Worm (Caenorhabditis elegans) whole organism, young adult: ENCODE measurements around the gene F32G8.2.

ENCODE experiments used
- B0035.1 ChIP-seq: sonication (generic microtip); optimal IDR thresholded peaks from 2 replicates; lab custom pipeline; 2016; ENCODE audit warnings: missing genetic modification characterization, mild to moderate bottlenecking, missing compliant biosample characterization, missing genotype, missing genetic modification reagents
- B0261.1 ChIP-seq: sonication (generic microtip); optimal IDR thresholded peaks from 2 replicates; lab custom pipeline; 2016; ENCODE audit warnings: mild to moderate bottlenecking, missing genetic modification characterization, moderate library complexity, missing compliant biosample characterization
- B0336.3 ChIP-seq: fragments of 200-800 bp; sonication (Bioruptor generic); IDR thresholded peaks from 2 replicates; pipeline ENCODE4 v1.3.6; 2022; ENCODE audit warnings: missing genetic modification characterization, missing compliant biosample characterization
- F10E7.11 ChIP-seq: sonication (generic microtip); optimal IDR thresholded peaks from 2 replicates; lab custom pipeline; 2017; ENCODE audit warnings: mild to moderate bottlenecking, missing genetic modification characterization, moderate library complexity, missing compliant biosample characterization
- F22D6.2 ChIP-seq: sonication (generic microtip); optimal IDR thresholded peaks from 2 replicates; lab custom pipeline; 2016; ENCODE audit warnings: mild to moderate bottlenecking, missing genetic modification characterization, missing compliant biosample characterization
- F39B2.1 ChIP-seq: fragments of 200-800 bp; sonication (Bioruptor generic); IDR thresholded peaks from 2 replicates; pipeline ENCODE4 v1.3.6; 2022; ENCODE audit warnings: missing genetic modification reagents, missing genetic modification characterization, missing compliant biosample characterization
- K12H6.12 ChIP-seq: fragments of 200-800 bp; sonication (Bioruptor generic); optimal IDR thresholded peaks from 2 replicates; lab custom pipeline; 2018; ENCODE audit warnings: mild to moderate bottlenecking, missing genetic modification characterization, missing compliant biosample characterization
- T07F8.4 ChIP-seq: sonication (generic microtip); optimal IDR thresholded peaks from 2 replicates; lab custom pipeline; 2016; ENCODE audit warnings: mild to moderate bottlenecking, missing genetic modification characterization, moderate library complexity, missing compliant biosample characterization
- Y67H2A.10 ChIP-seq: fragments of 200-800 bp; sonication (Bioruptor generic); conservative IDR thresholded peaks from 2 replicates; pipeline ENCODE4 v1.3.6; 2022; ENCODE audit warnings: missing genetic modification reagents, missing genetic modification characterization, missing compliant biosample characterization
- Y79H2A.3 ChIP-seq: fragments of 200-800 bp; sonication (Bioruptor generic); conservative IDR thresholded peaks from 2 replicates; pipeline ENCODE4 v1.3.6; 2022; ENCODE audit warnings: missing genetic modification reagents, missing genetic modification characterization, missing compliant biosample characterization
- Y95B8A.8 ChIP-seq: fragments of 200-800 bp; sonication (Bioruptor generic); IDR thresholded peaks from 2 replicates; pipeline ENCODE4 v1.3.6; 2022; ENCODE audit warnings: missing genetic modification reagents, missing genetic modification characterization, missing compliant biosample characterization
- ZK185.1 ChIP-seq: sonication (generic microtip); optimal IDR thresholded peaks from 2 replicates; lab custom pipeline; 2016; ENCODE audit warnings: mild to moderate bottlenecking, missing genetic modification characterization, missing compliant biosample characterization; ENCODE audit not compliant: poor library complexity, severe bottlenecking
- ama-1 ChIP-seq, 3 experiments: fragments of 150-350 bp in 1 of 3; sonication (generic microtip) in 2 of 3; optimal IDR thresholded peaks; 2 replicates each; lab custom pipeline; 2014 to 2018; ENCODE audit warnings: missing biosample characterization in 2 of 3, missing genetic modification characterization in 2 of 3, missing genetic modification reagents in 2 of 3
- aptf-3 ChIP-seq: fragments of 200-800 bp; sonication (Bioruptor generic); IDR thresholded peaks from 2 replicates; pipeline ENCODE4 v1.3.6; 2022; ENCODE audit warnings: missing genetic modification characterization, missing compliant biosample characterization
- atf-7 ChIP-seq: sonication (generic microtip); optimal IDR thresholded peaks from 2 replicates; lab custom pipeline; 2017; ENCODE audit warnings: mild to moderate bottlenecking, missing genetic modification characterization, missing compliant biosample characterization
- athp-1 ChIP-seq: sonication (generic microtip); optimal IDR thresholded peaks from 2 replicates; lab custom pipeline; 2017; ENCODE audit warnings: mild to moderate bottlenecking, missing genetic modification characterization, missing compliant biosample characterization
- attf-5 ChIP-seq: fragments of 200-800 bp; sonication (Bioruptor generic); optimal IDR thresholded peaks from 2 replicates; lab custom pipeline; 2018; ENCODE audit warnings: mild to moderate bottlenecking, missing genetic modification characterization, missing compliant biosample characterization
- ccch-3 ChIP-seq: fragments of 200-800 bp; sonication (Bioruptor generic); optimal IDR thresholded peaks from 2 replicates; lab custom pipeline; 2018; ENCODE audit warnings: mild to moderate bottlenecking, missing genetic modification characterization, missing compliant biosample characterization
- cebp-1 ChIP-seq, 2 experiments: fragments of 200-800 bp in 1 of 2; sonication (Bioruptor generic) in 1 of 2; sonication (generic microtip) in 1 of 2; IDR thresholded peaks in 1 of 2; optimal IDR thresholded peaks in 1 of 2; 2 replicates each; pipeline versions ENCODE4 v1.3.6 to Lab custom; 2017 to 2022; ENCODE audit warnings: missing compliant biosample characterization in 2 of 2, missing genetic modification characterization in 2 of 2, mild to moderate bottlenecking in 1 of 2, missing genetic modification reagents in 1 of 2, moderate library complexity in 1 of 2
- ceh-40 ChIP-seq: fragments of 200-800 bp; sonication (Bioruptor generic); IDR thresholded peaks from 2 replicates; pipeline ENCODE4 v1.3.6; 2022; ENCODE audit warnings: missing genetic modification characterization, missing compliant biosample characterization
- chd-7 ChIP-seq: sonication (generic microtip); optimal IDR thresholded peaks from 2 replicates; lab custom pipeline; 2016; ENCODE audit warnings: mild to moderate bottlenecking, missing genetic modification characterization, moderate library complexity, missing compliant biosample characterization
- die-1 ChIP-seq: sonication (generic microtip); optimal IDR thresholded peaks from 2 replicates; lab custom pipeline; 2016; ENCODE audit warnings: missing genotype, mild to moderate bottlenecking, missing genetic modification characterization, missing compliant biosample characterization
- dpff-1 ChIP-seq: sonication (generic microtip); optimal IDR thresholded peaks from 2 replicates; lab custom pipeline; 2017; ENCODE audit warnings: mild to moderate bottlenecking, missing genetic modification characterization, missing compliant biosample characterization
- efl-1 ChIP-seq: fragments of 150-350 bp; optimal IDR thresholded peaks from 2 replicates; lab custom pipeline; 2014; ENCODE audit warnings: missing biosample characterization, missing genetic modification reagents, missing genetic modification characterization
- ekl-4 ChIP-seq: fragments of 200-800 bp; sonication (Bioruptor generic); IDR thresholded peaks from 2 replicates; pipeline ENCODE4 v1.3.6; 2022; ENCODE audit warnings: missing genetic modification reagents, missing genetic modification characterization, missing compliant biosample characterization
- ets-4 ChIP-seq: fragments of 200-800 bp; sonication (Bioruptor generic); optimal IDR thresholded peaks from 2 replicates; lab custom pipeline; 2018; ENCODE audit warnings: mild to moderate bottlenecking, missing genetic modification characterization, missing compliant biosample characterization
- hlh-12 ChIP-seq: sonication (generic microtip); optimal IDR thresholded peaks from 2 replicates; lab custom pipeline; 2016; ENCODE audit warnings: missing genetic modification characterization, missing compliant biosample characterization
- hmg-20 ChIP-seq: fragments of 200-800 bp; sonication (Bioruptor generic); IDR thresholded peaks from 2 replicates; pipeline ENCODE4 v1.3.6; 2022; ENCODE audit warnings: missing genetic modification reagents, missing genetic modification characterization, missing compliant biosample characterization
- let-607 ChIP-seq, 2 experiments: fragments of 200-800 bp in 1 of 2; sonication (Bioruptor generic) in 1 of 2; sonication (generic microtip) in 1 of 2; optimal IDR thresholded peaks; 2 replicates each; lab custom pipeline; 2016 to 2018; ENCODE audit warnings: mild to moderate bottlenecking in 2 of 2, missing compliant biosample characterization in 2 of 2, missing genetic modification characterization in 2 of 2, moderate library complexity in 2 of 2, missing genotype in 1 of 2
- lin-26 ChIP-seq: fragments of 200-800 bp; sonication (Bioruptor generic); IDR thresholded peaks from 2 replicates; pipeline ENCODE4 v1.3.6; 2022; ENCODE audit warnings: missing genetic modification reagents, missing genetic modification characterization, missing compliant biosample characterization
- lin-40 ChIP-seq: sonication (generic microtip); optimal IDR thresholded peaks from 2 replicates; lab custom pipeline; 2016; ENCODE audit warnings: missing genetic modification characterization, mild to moderate bottlenecking, missing compliant biosample characterization, missing genotype, missing genetic modification reagents
- lin-54 ChIP-seq: fragments of 200-800 bp; sonication (Bioruptor generic); optimal IDR thresholded peaks from 2 replicates; lab custom pipeline; 2018; ENCODE audit warnings: mild to moderate bottlenecking, missing genetic modification characterization, missing compliant biosample characterization
- lsl-1 ChIP-seq: fragments of 200-800 bp; sonication (Bioruptor generic); optimal IDR thresholded peaks from 2 replicates; lab custom pipeline; 2018; ENCODE audit warnings: mild to moderate bottlenecking, missing genetic modification characterization, moderate library complexity, missing compliant biosample characterization
- lsy-27 ChIP-seq: sonication (generic microtip); optimal IDR thresholded peaks from 2 replicates; lab custom pipeline; 2017; ENCODE audit warnings: missing genetic modification characterization, mild to moderate bottlenecking, missing compliant biosample characterization, antibody characterized with exemption, missing genotype, borderline replicate concordance; ENCODE audit not compliant: insufficient read depth
- mes-4 ChIP-seq: sonication (generic microtip); optimal IDR thresholded peaks from 2 replicates; lab custom pipeline; 2016; ENCODE audit warnings: missing genotype, missing genetic modification characterization, missing compliant biosample characterization
- mxl-1 ChIP-seq: sonication (generic microtip); optimal IDR thresholded peaks from 2 replicates; lab custom pipeline; 2016; ENCODE audit warnings: missing genetic modification characterization, missing compliant biosample characterization
- nfyb-1 ChIP-seq: fragments of 200-800 bp; sonication (Bioruptor generic); IDR thresholded peaks from 2 replicates; pipeline ENCODE4 v1.3.6; 2022; ENCODE audit warnings: missing genetic modification reagents, missing genetic modification characterization, missing compliant biosample characterization
- nhr-120 ChIP-seq: fragments of 200-800 bp; sonication (Bioruptor generic); IDR thresholded peaks from 2 replicates; pipeline ENCODE4 v1.3.6; 2022; ENCODE audit warnings: missing genetic modification characterization, missing compliant biosample characterization
- nhr-80 ChIP-seq: sonication (generic microtip); optimal IDR thresholded peaks from 2 replicates; lab custom pipeline; 2016; ENCODE audit warnings: missing genetic modification characterization, missing compliant biosample characterization
- pha-4 ChIP-seq: fragments of 150-350 bp; sonication (generic microtip); optimal IDR thresholded peaks from 2 replicates; lab custom pipeline; 2014; ENCODE audit warnings: missing biosample characterization, missing genetic modification reagents, missing genetic modification characterization
- rpc-1 ChIP-seq, 2 experiments: fragments of 150-350 bp in 1 of 2; sonication (generic microtip) in 1 of 2; optimal IDR thresholded peaks; 2 replicates each; lab custom pipeline; 2014 to 2018; ENCODE audit warnings: missing biosample characterization in 1 of 2, missing genetic modification characterization in 1 of 2, missing genetic modification reagents in 1 of 2, missing genotype in 1 of 2
- sdz-38 ChIP-seq: sonication (generic microtip); optimal IDR thresholded peaks from 2 replicates; lab custom pipeline; 2016; ENCODE audit warnings: missing genotype, missing genetic modification characterization, missing compliant biosample characterization
- sptf-2 ChIP-seq: fragments of 200-800 bp; sonication (Bioruptor generic); optimal IDR thresholded peaks from 2 replicates; lab custom pipeline; 2018; ENCODE audit warnings: mild to moderate bottlenecking, missing genetic modification characterization, missing compliant biosample characterization
- tbp1 ChIP-seq: fragments of 200-800 bp; sonication (Bioruptor generic); optimal IDR thresholded peaks from 2 replicates; lab custom pipeline; 2018; ENCODE audit warnings: mild to moderate bottlenecking, missing genetic modification characterization, missing compliant biosample characterization
- tlf-1 ChIP-seq: fragments of 200-800 bp; sonication (Bioruptor generic); optimal IDR thresholded peaks from 2 replicates; lab custom pipeline; 2018; ENCODE audit warnings: mild to moderate bottlenecking, missing genetic modification characterization, missing compliant biosample characterization
- unc-130 ChIP-seq: sonication (generic microtip); optimal IDR thresholded peaks from 2 replicates; lab custom pipeline; 2016; ENCODE audit warnings: missing genetic modification reagents, missing genetic modification characterization, missing compliant biosample characterization
- ztf-22 ChIP-seq: fragments of 200-800 bp; sonication (Bioruptor generic); optimal IDR thresholded peaks from 2 replicates; lab custom pipeline; 2018; ENCODE audit warnings: mild to moderate bottlenecking, missing genetic modification characterization, moderate library complexity, missing compliant biosample characterization
- ztf-25 ChIP-seq: fragments of 200-800 bp; sonication (Bioruptor generic); IDR thresholded peaks from 2 replicates; pipeline ENCODE4 v1.3.6; 2022; ENCODE audit warnings: missing genetic modification reagents, missing genetic modification characterization, missing compliant biosample characterization

The F32G8.2 gene

ce11 chrV:10578938-10579337 lies 29.1 kb downstream of the F32G8.2 start, which contains the start of the genes erh-1 and lpd-9 (continued):
- TF ChIP-seq lin-54 (GFP tag; lab: Kevin White, UChicago) (peak; percentile 84), nhr-120 (GFP tag; lab: Robert Waterston, UW) (no peak), Y95B8A.8 (GFP tag; lab: Robert Waterston, UW) (no peak), efl-1 (GFP tag; lab: Kevin White, UChicago) (peak; percentile 2), lin-40 (peak; percentile 81), cebp-1 (GFP tag; IDR thresholded peaks at IDR 0.05; lab: Robert Waterston, UW) (no peak), cebp-1 (tag; optimal IDR thresholded peaks at IDR 0.05; lab: Kevin White, UChicago) (no peak), F10E7.11 (tag; lab: Kevin White, UChicago) (no peak), B0261.1 (tag; lab: Kevin White, UChicago) (no peak), lsy-27 (no peak), lsl-1 (GFP tag; lab: Kevin White, UChicago) (peak; percentile 60), let-607 (tag; optimal IDR thresholded peaks at IDR 0.05; lab: Kevin White, UChicago) (peak; percentile 38 to 78), ekl-4 (GFP tag; lab: Robert Waterston, UW) (peak; percentile 84), mes-4 (no peak), sdz-38 (tag; lab: Kevin White, UChicago) (no peak), ets-4 (GFP tag; lab: Kevin White, UChicago) (no peak), tlf-1 (GFP tag; lab: Kevin White, UChicago) (peak; percentile 49), ceh-40 (no peak), F39B2.1 (GFP tag; lab: Robert Waterston, UW) (no peak), attf-5 (GFP tag; lab: Kevin White, UChicago) (peak; percentile 50), tbp1 (peak; percentile 52), dpff-1 (no peak), aptf-3 (GFP tag; lab: Robert Waterston, UW) (no peak), athp-1 (no peak), sptf-2 (GFP tag; lab: Kevin White, UChicago) (no peak), lin-26 (GFP tag; lab: Robert Waterston, UW) (no peak), ZK185.1 (tag; lab: Kevin White, UChicago) (peak; percentile 43), ccch-3 (GFP tag; lab: Kevin White, UChicago) (no peak), atf-7 (tag; lab: Kevin White, UChicago) (peak; percentile 2), F22D6.2 (peak; percentile 34), Y79H2A.3 (GFP tag; lab: Robert Waterston, UW) (no peak), B0035.1 (tag; lab: Kevin White, UChicago) (no peak), chd-7 (tag; lab: Kevin White, UChicago) (no peak), nfyb-1 (peak; percentile 74), ama-1 (optimal IDR thresholded peaks at IDR 0.05; lab: Kevin White, UChicago) (no peak), ama-1 (GFP tag; optimal IDR thresholded peaks at IDR 0.05; lab: Kevin White, UChicago) (no peak), K12H6.12 (tag; lab: Kevin White, UChicago) (no peak), ztf-22 (GFP tag; lab: Kevin White, UChicago) (no peak), rpc-1 (optimal IDR thresholded peaks at IDR 0.05; lab: Kevin White, UChicago) (no peak), rpc-1 (tag; optimal IDR thresholded peaks at IDR 0.05; lab: Kevin White, UChicago) (no peak), unc-130 (no peak), nhr-80 (tag; lab: Kevin White, UChicago) (peak; percentile 46), T07F8.4 (no peak), hmg-20 (GFP tag; lab: Robert Waterston, UW) (peak; percentile 48; the same call in 1 of the 2 replicates), pha-4 (tag; lab: Kevin White, UChicago) (no peak), mxl-1 (tag; lab: Kevin White, UChicago) (no peak), B0336.3 (GFP tag; lab: Robert Waterston, UW) (peak; percentile 81), hlh-12 (no peak), die-1 (tag; lab: Kevin White, UChicago) (no peak), ztf-25 (GFP tag; lab: Robert Waterston, UW) (no peak), Y67H2A.10 (GFP tag; lab: Robert Waterston, UW) (no peak)
